Worm (Caenorhabditis elegans) whole organism, L4/young adult: ENCODE data around the gene phyh-1.

ENCODE experiments used
- W03F9.2 ChIP-seq: fragments of 150-350 bp; optimal IDR thresholded peaks from 2 replicates; lab custom pipeline; 2014; ENCODE audit warnings: missing biosample characterization, missing genetic modification characterization
- dao-5 ChIP-seq: sonication (generic microtip); optimal IDR thresholded peaks from 2 replicates; lab custom pipeline; 2016; ENCODE audit warnings: missing genotype, missing genetic modification characterization, moderate library complexity, missing compliant biosample characterization

- TF ChIP-seq dao-5 (tag; lab: Kevin White, UChicago) (no peak), W03F9.2 (tag; lab: Kevin White, UChicago) (no peak)
Measured at ce11 chrIV:17277459-17278173, 18.4 kb upstream of the phyh-1 start.
